Worm (Caenorhabditis elegans) whole organism, early embryonic: ENCODE data around the gene papl-1.

Source experiments
- B0310.2 ChIP-seq: sonication (generic microtip); optimal IDR thresholded peaks from 2 replicates; lab custom pipeline; 2016; ENCODE audit warnings: mild to moderate bottlenecking, missing genetic modification characterization, missing compliant biosample characterization
- F13C5.2 ChIP-seq: sonication (generic microtip); optimal IDR thresholded peaks from 2 replicates; lab custom pipeline; 2017; ENCODE audit warnings: mild to moderate bottlenecking, missing genetic modification characterization, inconsistent platforms, missing compliant biosample characterization
- aly-1 ChIP-seq: sonication (generic microtip); optimal IDR thresholded peaks from 2 replicates; lab custom pipeline; 2016; ENCODE audit warnings: missing genetic modification characterization, missing compliant biosample characterization
- ama-1 ChIP-seq: fragments of 150-350 bp; optimal IDR thresholded peaks from 2 replicates; lab custom pipeline; 2014
- ceh-13 ChIP-seq: fragments of 200-800 bp; sonication (Bioruptor generic); optimal IDR thresholded peaks from 2 replicates; lab custom pipeline; 2018; ENCODE audit warnings: mild to moderate bottlenecking, missing genetic modification characterization, missing compliant biosample characterization
- ceh-36 ChIP-seq: sonication (generic microtip); optimal IDR thresholded peaks from 2 replicates; lab custom pipeline; 2016; ENCODE audit warnings: missing genetic modification characterization, inconsistent platforms, missing compliant biosample characterization
- ets-7 ChIP-seq: sonication (generic microtip); optimal IDR thresholded peaks from 2 replicates; lab custom pipeline; 2016; ENCODE audit warnings: missing genotype, missing genetic modification characterization, missing compliant biosample characterization
- flt-1 ChIP-seq: fragments of 200-800 bp; sonication (Bioruptor generic); IDR thresholded peaks from 2 replicates; pipeline ENCODE4 v1.3.6; 2022; ENCODE audit warnings: missing genetic modification characterization, missing compliant biosample characterization
- hmbx-1 ChIP-seq: sonication (generic microtip); optimal IDR thresholded peaks from 2 replicates; lab custom pipeline; 2016; ENCODE audit warnings: mild to moderate bottlenecking, missing genetic modification characterization, missing compliant biosample characterization
- hmg-4 ChIP-seq: fragments of 200-800 bp; sonication (Bioruptor generic); optimal IDR thresholded peaks from 2 replicates; lab custom pipeline; 2018; ENCODE audit warnings: mild to moderate bottlenecking, missing genetic modification characterization, missing compliant biosample characterization
- hnd-1 ChIP-seq: sonication (generic microtip); optimal IDR thresholded peaks from 2 replicates; lab custom pipeline; 2016; ENCODE audit warnings: missing genetic modification characterization, missing compliant biosample characterization
- pes-1 ChIP-seq: fragments of 200-800 bp; sonication (Bioruptor generic); IDR thresholded peaks from 2 replicates; pipeline ENCODE4 v1.3.6; 2022; ENCODE audit warnings: missing genetic modification reagents, missing genetic modification characterization, missing compliant biosample characterization
- scrt-1 ChIP-seq: fragments of 200-800 bp; sonication (Bioruptor generic); IDR thresholded peaks from 2 replicates; pipeline ENCODE4 v1.3.6; 2022; ENCODE audit warnings: missing genetic modification characterization, missing compliant biosample characterization
- sea-1 ChIP-seq: fragments of 200-800 bp; sonication (Bioruptor generic); conservative IDR thresholded peaks from 2 replicates; pipeline ENCODE4 v1.3.6; 2022; ENCODE audit warnings: missing genetic modification characterization, missing compliant biosample characterization
- tbx-11 ChIP-seq: fragments of 200-800 bp; sonication (Bioruptor generic); IDR thresholded peaks from 2 replicates; pipeline ENCODE4 v1.3.6; 2022; ENCODE audit warnings: missing genetic modification characterization, missing compliant biosample characterization
- tbx-37 ChIP-seq: fragments of 200-800 bp; sonication (Bioruptor generic); conservative IDR thresholded peaks from 2 replicates; pipeline ENCODE4 v1.3.6; 2022; ENCODE audit warnings: missing genetic modification reagents, missing genetic modification characterization, missing compliant biosample characterization
- tra-4 ChIP-seq: sonication (generic microtip); optimal IDR thresholded peaks from 2 replicates; lab custom pipeline; 2017; ENCODE audit warnings: missing genetic modification characterization, missing compliant biosample characterization

The papl-1 gene

DNA sequence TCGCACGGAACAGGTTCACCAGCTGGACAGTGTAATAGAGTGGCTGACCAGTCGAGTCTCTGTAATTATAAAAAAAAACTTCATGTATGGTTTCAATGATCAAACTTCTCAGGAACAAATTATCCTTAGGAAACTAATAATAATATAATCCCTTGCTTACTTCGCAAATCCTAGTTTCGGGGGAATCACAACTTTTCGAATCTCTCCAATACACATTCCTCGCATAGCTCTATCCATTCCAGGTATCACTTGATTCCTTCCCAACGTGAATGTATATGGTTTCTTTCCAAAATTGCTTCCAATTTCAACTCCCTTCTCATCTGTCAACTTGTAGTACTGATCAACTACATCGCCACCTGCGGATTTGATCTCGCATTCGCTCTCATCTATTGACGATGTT is 26.8 kb upstream of the papl-1 start:
- TF ChIP-seq ceh-13 (no peak), tra-4 (tag; lab: Kevin White, UChicago) (no peak), ceh-36 (tag; lab: Kevin White, UChicago) (no peak), hmg-4 (GFP tag; lab: Kevin White, UChicago) (no peak), hnd-1 (tag; lab: Kevin White, UChicago) (no peak), B0310.2 (tag; lab: Kevin White, UChicago) (no peak), hmbx-1 (tag; lab: Kevin White, UChicago) (no peak)

DNA sequence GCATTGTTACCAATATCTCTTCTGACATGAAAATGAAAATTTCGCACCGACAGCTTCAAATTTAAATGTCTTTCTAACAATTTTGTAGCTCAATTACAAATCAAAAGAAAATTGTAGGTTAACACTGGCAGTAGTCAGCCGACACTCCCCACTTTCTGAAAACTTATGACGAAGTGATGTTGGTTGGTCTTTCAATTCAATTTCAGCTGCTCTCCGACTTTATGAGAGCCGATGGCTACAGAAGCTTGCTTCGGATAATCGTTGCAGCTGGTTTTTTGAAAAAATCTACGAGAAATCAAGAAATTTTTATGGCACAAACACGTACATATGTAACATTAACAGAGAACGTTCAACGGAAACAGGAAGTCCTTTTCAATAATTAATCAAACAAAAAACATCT is 25.3 kb upstream of the papl-1 start, which contains the start of gene sre-20:
sre-20 (minus strand) TSS at position 101 of the 400 bp plus-strand sequence.
- TF ChIP-seq hmbx-1 (tag; lab: Kevin White, UChicago) (no peak), B0310.2 (tag; lab: Kevin White, UChicago) (no peak), ceh-13 (no peak), aly-1 (tag; lab: Kevin White, UChicago) (no peak)

DNA sequence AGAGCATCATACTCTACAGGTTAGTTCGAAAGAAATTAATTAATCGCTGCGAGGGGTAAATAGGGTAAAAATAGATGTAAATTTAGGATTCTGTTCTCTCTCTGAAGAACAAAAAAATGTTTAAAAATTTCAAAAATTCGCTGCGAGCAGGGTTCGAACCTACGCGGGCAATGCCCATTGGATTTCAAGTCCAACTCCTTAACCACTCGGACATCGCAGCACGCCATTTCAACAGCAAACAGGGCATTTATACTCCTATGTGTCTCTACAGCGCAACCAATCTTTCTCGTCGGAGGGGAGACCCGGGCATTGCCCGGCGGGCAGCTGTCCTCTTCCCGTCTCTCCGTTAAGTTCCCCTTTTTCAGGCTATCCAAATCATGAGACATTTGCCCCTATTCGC is 20.7 kb upstream of the papl-1 start:
- TF ChIP-seq ceh-13 (peak; percentile 85), ceh-36 (tag; lab: Kevin White, UChicago) (peak; percentile 93), hmbx-1 (tag; lab: Kevin White, UChicago) (peak; percentile 80), sea-1 (peak; percentile 98), hnd-1 (tag; lab: Kevin White, UChicago) (peak; percentile 88), ama-1 (lab: Kevin White, UChicago) (no peak), scrt-1 (peak; percentile 98), B0310.2 (tag; lab: Kevin White, UChicago) (peak; percentile 90), tbx-11 (GFP tag; lab: Robert Waterston, UW) (peak; percentile 95), tra-4 (tag; lab: Kevin White, UChicago) (peak; percentile 74), ets-7 (tag; lab: Kevin White, UChicago) (peak; percentile 77), pes-1 (GFP tag; lab: Robert Waterston, UW) (peak; percentile 97), aly-1 (tag; lab: Kevin White, UChicago) (peak; percentile 90), hmg-4 (GFP tag; lab: Kevin White, UChicago) (peak; percentile 94), F13C5.2 (tag; lab: Kevin White, UChicago) (peak; percentile 88), tbx-37 (GFP tag; lab: Robert Waterston, UW) (peak; percentile 94), flt-1 (GFP tag; lab: Robert Waterston, UW) (peak; percentile 97)

DNA sequence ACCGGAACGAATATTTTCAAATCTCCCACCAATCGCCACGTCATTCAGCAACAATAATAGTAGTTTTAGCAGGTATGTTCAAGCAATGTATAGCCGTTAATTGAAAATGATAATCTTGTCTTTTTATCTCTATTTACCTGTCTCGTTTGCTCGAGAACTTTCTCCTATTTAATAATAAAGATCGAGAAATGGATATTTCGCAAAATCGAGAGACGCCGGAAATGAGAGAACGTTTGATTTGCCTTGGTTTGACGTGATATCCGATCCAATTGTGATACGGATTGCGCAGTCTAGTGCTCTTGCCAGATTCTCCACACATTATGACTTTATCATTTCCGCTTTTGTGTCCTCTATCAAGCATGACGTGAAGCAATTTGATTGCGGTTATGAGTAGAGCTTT is 14.3 kb upstream of the papl-1 start:
- TF ChIP-seq ets-7 (tag; lab: Kevin White, UChicago), result no peak
- no peak for TF ChIP-seq scrt-1
- no peak for TF ChIP-seq pes-1 (GFP tag; lab: Robert Waterston, UW)
- TF ChIP-seq hmg-4 (GFP tag; lab: Kevin White, UChicago), result no peak
- no peak for TF ChIP-seq tbx-37 (GFP tag; lab: Robert Waterston, UW)
- TF ChIP-seq ceh-36 (tag; lab: Kevin White, UChicago), result no peak
- TF ChIP-seq ceh-13, result no peak
- TF ChIP-seq F13C5.2 (tag; lab: Kevin White, UChicago), result no peak
- TF ChIP-seq sea-1, result no peak
- no peak for TF ChIP-seq aly-1 (tag; lab: Kevin White, UChicago)
- TF ChIP-seq tbx-11 (GFP tag; lab: Robert Waterston, UW), result no peak
- no peak for TF ChIP-seq hnd-1 (tag; lab: Kevin White, UChicago)
- no peak for TF ChIP-seq tra-4 (tag; lab: Kevin White, UChicago)
- TF ChIP-seq hmbx-1 (tag; lab: Kevin White, UChicago), result no peak
- no peak for TF ChIP-seq ama-1 (lab: Kevin White, UChicago)
- no peak for TF ChIP-seq B0310.2 (tag; lab: Kevin White, UChicago)
- TF ChIP-seq flt-1 (GFP tag; lab: Robert Waterston, UW), result no peak

DNA sequence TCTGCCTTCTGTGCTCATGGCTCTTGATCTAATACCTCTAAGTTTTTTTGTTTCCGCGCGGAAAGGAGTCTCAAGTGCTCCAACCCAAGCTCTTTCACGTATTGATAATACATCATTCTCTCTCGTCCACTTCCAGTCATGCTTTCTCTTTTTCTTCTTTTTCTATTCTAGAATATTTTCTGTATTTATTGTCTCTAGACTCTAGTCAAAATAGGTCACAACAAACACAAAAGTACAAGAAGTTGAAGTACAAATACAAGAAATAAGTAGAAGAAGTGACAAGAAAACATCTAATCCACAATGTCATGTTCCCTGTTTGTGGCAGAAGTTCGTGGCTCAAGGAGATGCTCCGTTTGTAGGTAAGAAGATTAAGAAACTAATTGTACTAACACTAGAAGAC is 13.7 kb upstream of the papl-1 start, which contains the start of gene ZC455.1:
ZC455.1 (plus strand) TSS at position 301 of the 400 bp plus-strand sequence.
- TF ChIP-seq ceh-13 (no peak), B0310.2 (tag; lab: Kevin White, UChicago) (no peak), ceh-36 (tag; lab: Kevin White, UChicago) (no peak), hmbx-1 (tag; lab: Kevin White, UChicago) (no peak), ama-1 (lab: Kevin White, UChicago) (no peak), tbx-37 (GFP tag; lab: Robert Waterston, UW) (no peak), tbx-11 (GFP tag; lab: Robert Waterston, UW) (no peak), pes-1 (GFP tag; lab: Robert Waterston, UW) (no peak), sea-1 (no peak), aly-1 (tag; lab: Kevin White, UChicago) (no peak)

DNA sequence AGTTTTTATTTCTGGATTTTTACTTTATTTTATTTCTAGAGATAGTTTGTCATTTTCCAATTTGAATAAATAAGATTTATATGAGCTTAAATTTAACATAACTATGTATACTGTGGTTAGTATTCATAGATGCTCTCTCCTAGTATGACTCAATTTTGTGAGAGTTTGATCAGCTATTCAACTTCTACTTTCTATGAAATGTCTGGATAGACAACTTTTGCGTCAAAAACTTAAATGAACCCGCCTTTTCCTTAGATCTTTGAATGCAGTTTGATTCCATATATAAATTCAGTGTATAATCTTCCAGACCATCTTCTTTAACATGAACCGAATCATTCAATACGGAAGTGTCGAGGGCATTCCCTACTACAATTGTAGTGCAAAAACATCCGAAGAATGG is 9.4 kb upstream of the papl-1 start, which contains the start of gene srt-43:
srt-43 (plus strand) TSS at position 301 of the 400 bp plus-strand sequence.
- no peak for TF ChIP-seq pes-1 (GFP tag; lab: Robert Waterston, UW)
- no peak for TF ChIP-seq hmbx-1 (tag; lab: Kevin White, UChicago)
- TF ChIP-seq tra-4 (tag; lab: Kevin White, UChicago), result no peak
- no peak for TF ChIP-seq tbx-37 (GFP tag; lab: Robert Waterston, UW)
- TF ChIP-seq ceh-36 (tag; lab: Kevin White, UChicago), result no peak
- no peak for TF ChIP-seq F13C5.2 (tag; lab: Kevin White, UChicago)
- no peak for TF ChIP-seq ceh-13
- no peak for TF ChIP-seq aly-1 (tag; lab: Kevin White, UChicago)
- TF ChIP-seq ama-1 (lab: Kevin White, UChicago), result no peak
- no peak for TF ChIP-seq tbx-11 (GFP tag; lab: Robert Waterston, UW)

DNA sequence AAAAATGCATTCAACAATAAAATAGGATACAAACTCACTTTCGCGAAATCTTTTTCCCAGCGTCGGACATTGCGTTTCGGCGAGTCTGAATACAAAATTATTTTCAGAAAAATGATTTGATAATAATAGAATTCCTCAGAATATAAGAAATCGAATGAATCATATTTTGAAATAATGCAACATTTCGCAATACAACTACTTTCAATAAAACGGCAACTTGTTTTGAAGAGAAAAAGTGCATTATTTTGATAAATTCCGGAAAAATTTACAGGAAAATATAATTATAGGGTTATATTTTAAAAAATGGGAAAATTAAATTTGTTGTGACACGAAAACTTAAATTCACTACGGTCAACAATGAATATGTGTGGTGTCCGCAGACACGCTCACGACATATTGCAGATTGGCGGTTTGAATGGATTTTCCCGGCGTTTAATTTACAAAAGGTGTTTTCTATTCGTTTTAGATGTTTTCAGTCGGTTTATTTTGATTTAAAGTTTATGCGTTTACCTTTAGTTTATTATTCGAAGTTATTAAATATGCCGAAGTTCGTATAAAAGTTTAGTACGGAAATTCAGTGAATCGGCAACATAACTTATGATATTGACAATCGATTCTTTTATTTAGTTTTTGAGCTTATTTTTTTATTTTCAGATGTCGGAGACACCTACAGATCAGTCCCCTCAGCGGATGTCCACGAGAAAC is 3.9 kb upstream of the papl-1 start, which contains the start of the genes abcf-1 and scc-3:
abcf-1 (minus strand) TSS at position 85 of the 705 bp plus-strand sequence.
scc-3 (plus strand) TSS at position 655 of the 705 bp plus-strand sequence.
- TF ChIP-seq F13C5.2 (tag; lab: Kevin White, UChicago) (peak; percentile 20), tra-4 (tag; lab: Kevin White, UChicago) (no peak)
